Worm (Caenorhabditis elegans): ENCODE data around the gene F59A6.2.

The F59A6.2 gene

ce11 chrII:5061794-5062368 is 47.4 kb downstream of the F59A6.2 start, which contains the start of gene smc-5 (continued):
- TF ChIP-seq unc-30 (tag; optimal IDR thresholded peaks at IDR 0.05), result no peak
- TF ChIP-seq swsn-7 (tag; optimal IDR thresholded peaks at IDR 0.05), result peak; percentile 59
- peak; percentile 71 to 94 for TF ChIP-seq lsy-2 (tag; optimal IDR thresholded peaks at IDR 0.05)
- no peak for TF ChIP-seq sup-37 (GFP tag; optimal IDR thresholded peaks at IDR 0.05)
- peak; percentile 41 for TF ChIP-seq lin-13 (GFP tag; optimal IDR thresholded peaks at IDR 0.05)
- peak; percentile 46; the same call in 1 of the 2 replicates for TF ChIP-seq ceh-88 (GFP tag; IDR thresholded peaks at IDR 0.05)
- TF ChIP-seq nhr-84 (tag; optimal IDR thresholded peaks at IDR 0.05), result no peak
- peak; percentile 71 for TF ChIP-seq isw-1 (GFP tag; IDR thresholded peaks at IDR 0.05)
- TF ChIP-seq aha-1 (tag; optimal IDR thresholded peaks at IDR 0.05), result no peak
- TF ChIP-seq unc-62 (GFP tag; optimal IDR thresholded peaks at IDR 0.05), result no peak
- no peak for TF ChIP-seq mab-9 (GFP tag; IDR thresholded peaks at IDR 0.05)
- TF ChIP-seq blmp-1 (tag; optimal IDR thresholded peaks at IDR 0.05), result peak; percentile 71
- TF ChIP-seq alr-1 (tag; optimal IDR thresholded peaks at IDR 0.05; ENCODE audit: borderline replicate concordance), result no peak
- peak; percentile 53 for TF ChIP-seq pax-3 (tag; optimal IDR thresholded peaks at IDR 0.05)
- TF ChIP-seq pag-3 (tag; optimal IDR thresholded peaks at IDR 0.05; ENCODE audit: borderline replicate concordance, insufficient read depth), result no peak
- peak; percentile 66 for TF ChIP-seq nhr-20 (tag; optimal IDR thresholded peaks at IDR 0.05)
- peak; percentile 49 for TF ChIP-seq unc-86 (tag; optimal IDR thresholded peaks at IDR 0.05)
- TF ChIP-seq dpl-1 (GFP tag; optimal IDR thresholded peaks at IDR 0.05), result peak; percentile 82 to 91 (median 84)
- TF ChIP-seq nhr-237 (tag; optimal IDR thresholded peaks at IDR 0.05), result no peak
- TF ChIP-seq nhr-11 (tag; optimal IDR thresholded peaks at IDR 0.05), result no peak
- no peak for TF ChIP-seq irx-1 (tag; optimal IDR thresholded peaks at IDR 0.05)
- TF ChIP-seq nhr-77 (tag; optimal IDR thresholded peaks at IDR 0.05), result peak; percentile 62
- TF ChIP-seq skn-1 (tag; optimal IDR thresholded peaks at IDR 0.05), result peak; percentile 89
- TF ChIP-seq rnt-1 (tag; optimal IDR thresholded peaks at IDR 0.05), result peak; percentile 82
- no peak for TF ChIP-seq ztf-4 (tag; optimal IDR thresholded peaks at IDR 0.05)
- TF ChIP-seq nhr-76 (tag; optimal IDR thresholded peaks at IDR 0.05), result no peak
- peak; percentile 60 for TF ChIP-seq nhr-90 (tag; optimal IDR thresholded peaks at IDR 0.05; ENCODE audit: poor library complexity)
- TF ChIP-seq zag-1 (tag; optimal IDR thresholded peaks at IDR 0.05), result no peak
- TF ChIP-seq sox-4 (tag; optimal IDR thresholded peaks at IDR 0.05), result peak; percentile 16
- no peak for TF ChIP-seq C34B4.2 (tag; optimal IDR thresholded peaks at IDR 0.05)
- TF ChIP-seq hpl-2 (GFP tag; optimal IDR thresholded peaks at IDR 0.05), result peak; percentile 8
- peak; percentile 75 for TF ChIP-seq fkh-8 (tag; optimal IDR thresholded peaks at IDR 0.05)
- TF ChIP-seq nhr-71 (tag; optimal IDR thresholded peaks at IDR 0.05), result peak; percentile 75
- peak; percentile 24 for TF ChIP-seq fkh-10 (GFP tag; optimal IDR thresholded peaks at IDR 0.05)
- TF ChIP-seq vab-15 (tag; optimal IDR thresholded peaks at IDR 0.05), result peak; percentile 60
- peak; percentile 57 for TF ChIP-seq tbx-2 (tag; optimal IDR thresholded peaks at IDR 0.05)
- TF ChIP-seq ets-5 (GFP tag; IDR thresholded peaks at IDR 0.05), result no peak
- no peak for TF ChIP-seq elt-2 (tag; optimal IDR thresholded peaks at IDR 0.05)
- peak; percentile 69 for TF ChIP-seq mep-1 (tag; optimal IDR thresholded peaks at IDR 0.05)
- TF ChIP-seq lin-14 (GFP tag; optimal IDR thresholded peaks at IDR 0.05), result peak; percentile 69
- no peak for TF ChIP-seq pqm-1 (tag; optimal IDR thresholded peaks at IDR 0.05)
- TF ChIP-seq fos-1 (tag; optimal IDR thresholded peaks at IDR 0.05), result peak; percentile 54
- peak in 1 of 6 experiments; percentile 80 for TF ChIP-seq elt-3 (tag; optimal IDR thresholded peaks at IDR 0.05)
- peak in 1 of 2 experiments; percentile 42 for TF ChIP-seq mdl-1 (tag; optimal IDR thresholded peaks at IDR 0.05)
- TF ChIP-seq ceh-82 (tag; optimal IDR thresholded peaks at IDR 0.05), result peak in 2 of 3 experiments; percentile 37 to 79
- TF ChIP-seq snpc-4 (tag; optimal IDR thresholded peaks at IDR 0.05), result peak; percentile 63
- no peak for TF ChIP-seq ama-1 (optimal IDR thresholded peaks at IDR 0.05)
- peak; percentile 65 for TF ChIP-seq F16B12.6 (tag; optimal IDR thresholded peaks at IDR 0.05)
- peak; percentile 28 for TF ChIP-seq aly-2 (tag; optimal IDR thresholded peaks at IDR 0.05)
